Fruit fly (Drosophila melanogaster) whole organism, pupa: ENCODE data around the gene siz.
A peak's percentile ranks its signal among the peaks of the same experiment; 100 is the strongest.

Experiments used
- CG10348 ChIP-seq: fragments of 200-800 bp; sonication (Bioruptor generic); IDR thresholded peaks from 2 replicates; pipeline ENCODE4 v1.3.6; 2022; ENCODE audit warnings: missing biosample characterization, missing genetic modification characterization
- CG12605 ChIP-seq: fragments of 200-800 bp; sonication (Bioruptor generic); IDR thresholded peaks from 2 replicates; pipeline ENCODE4 v1.3.6; 2022; ENCODE audit warnings: missing biosample characterization, missing genetic modification characterization
- CG13204 ChIP-seq: fragments of 200-800 bp; sonication (Bioruptor generic); optimal IDR thresholded peaks from 2 replicates; lab custom pipeline; 2018; ENCODE audit warnings: missing biosample characterization, mild to moderate bottlenecking, missing genetic modification characterization, moderate library complexity
- CG14655 ChIP-seq: fragments of 200-800 bp; sonication (Bioruptor generic); optimal IDR thresholded peaks from 3 replicates; lab custom pipeline; 2017; ENCODE audit warnings: mild to moderate bottlenecking, missing biosample characterization, missing genetic modification reagents, missing genetic modification characterization
- CG15710 ChIP-seq: fragments of 200-800 bp; sonication (Bioruptor generic); optimal IDR thresholded peaks from 2 replicates; lab custom pipeline; 2018; ENCODE audit warnings: missing biosample characterization, mild to moderate bottlenecking, missing genetic modification characterization, moderate library complexity
- CG17806 ChIP-seq: fragments of 200-800 bp; sonication (Bioruptor generic); optimal IDR thresholded peaks from 2 replicates; lab custom pipeline; 2018; ENCODE audit warnings: missing biosample characterization, mild to moderate bottlenecking, missing genetic modification characterization, moderate library complexity
- CG32121 ChIP-seq: fragments of 200-800 bp; sonication (Bioruptor generic); IDR thresholded peaks from 2 replicates; pipeline ENCODE4 v1.3.6; 2022; ENCODE audit warnings: missing biosample characterization, missing genetic modification characterization
- CG34367 ChIP-seq: fragments of 200-800 bp; sonication (Bioruptor generic); optimal IDR thresholded peaks from 2 replicates; lab custom pipeline; 2018; ENCODE audit warnings: missing biosample characterization, mild to moderate bottlenecking, missing genetic modification characterization
- CG4496 ChIP-seq: fragments of 200-800 bp; sonication (Bioruptor generic); IDR thresholded peaks from 3 replicates; pipeline ENCODE4 v1.3.6; 2022; ENCODE audit warnings: missing biosample characterization, missing genetic modification characterization
- CG8159 ChIP-seq: fragments of 200-800 bp; sonication (Bioruptor generic); optimal IDR thresholded peaks from 3 replicates; lab custom pipeline; 2018; ENCODE audit warnings: missing biosample characterization, mild to moderate bottlenecking, missing genetic modification characterization, moderate library complexity
- CG8301 ChIP-seq: fragments of 200-800 bp; sonication (Bioruptor generic); optimal IDR thresholded peaks from 2 replicates; lab custom pipeline; 2018; ENCODE audit warnings: missing biosample characterization, mild to moderate bottlenecking, missing genetic modification characterization
- CG9948 ChIP-seq: fragments of 200-800 bp; sonication (Bioruptor generic); optimal IDR thresholded peaks from 2 replicates; lab custom pipeline; 2018; ENCODE audit warnings: missing biosample characterization, mild to moderate bottlenecking, missing genetic modification characterization, moderate library complexity
- D1 ChIP-seq: fragments of 200-800 bp; sonication (Bioruptor generic); optimal IDR thresholded peaks from 2 replicates; lab custom pipeline; 2018; ENCODE audit warnings: missing biosample characterization, mild to moderate bottlenecking, missing genetic modification characterization, moderate library complexity
- EcR ChIP-seq: fragments of 200-800 bp; sonication (Bioruptor generic); optimal IDR thresholded peaks from 3 replicates; lab custom pipeline; 2019; ENCODE audit warnings: missing biosample characterization, missing genetic modification characterization, mild to moderate bottlenecking, moderate library complexity, missing genetic modification reagents
- Ets98B ChIP-seq: fragments of 200-800 bp; sonication (Bioruptor generic); IDR thresholded peaks from 2 replicates; pipeline ENCODE4 v1.3.6; 2022; ENCODE audit warnings: missing biosample characterization, missing genetic modification characterization
- Pif1A ChIP-seq: fragments of 200-800 bp; sonication (Bioruptor generic); optimal IDR thresholded peaks from 3 replicates; lab custom pipeline; 2016; ENCODE audit warnings: missing biosample characterization, missing genetic modification characterization
- Pif1B ChIP-seq: fragments of 200-800 bp; sonication (Bioruptor generic); optimal IDR thresholded peaks from 3 replicates; lab custom pipeline; 2016; ENCODE audit warnings: missing biosample characterization, missing genetic modification characterization
- Snoo ChIP-seq: fragments of 200-800 bp; sonication (Bioruptor generic); optimal IDR thresholded peaks from 3 replicates; lab custom pipeline; 2017; ENCODE audit warnings: missing biosample characterization, mild to moderate bottlenecking, missing genetic modification characterization, inconsistent platforms
- fd96Ca ChIP-seq: fragments of 200-800 bp; sonication (Bioruptor generic); IDR thresholded peaks from 3 replicates; pipeline ENCODE4 v1.3.6; 2022; ENCODE audit warnings: missing biosample characterization, missing genetic modification characterization
- gl ChIP-seq: fragments of 200-800 bp; sonication (Bioruptor generic); optimal IDR thresholded peaks from 2 replicates; lab custom pipeline; 2018; ENCODE audit warnings: missing biosample characterization, mild to moderate bottlenecking, missing genetic modification characterization
- rn ChIP-seq: fragments of 200-800 bp; sonication (Bioruptor generic); IDR thresholded peaks from 2 replicates; pipeline ENCODE4 v1.3.6; 2022; ENCODE audit warnings: missing biosample characterization, missing genetic modification characterization

The siz gene

DNA sequence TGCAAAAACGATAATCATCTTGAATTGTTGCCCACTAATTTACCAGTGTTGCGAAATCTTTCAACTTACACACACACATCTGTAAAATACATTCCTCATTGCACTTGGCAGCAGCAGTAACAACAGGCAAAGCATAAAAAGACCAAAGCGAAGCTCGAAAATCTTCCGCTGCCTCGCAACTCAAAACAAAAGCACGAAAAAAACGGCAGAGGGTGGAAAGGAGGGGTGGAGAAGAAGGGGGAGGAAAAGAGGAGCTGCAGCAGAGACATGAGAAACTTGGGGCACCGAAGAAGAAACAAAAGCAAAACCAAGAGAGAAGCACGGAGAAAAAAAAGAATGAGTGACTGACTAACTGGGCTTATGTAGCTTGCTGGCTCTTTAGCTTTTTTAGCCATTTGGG lies 20.9 kb upstream of the siz start:
- TF ChIP-seq CG10348 (no peak), Ets98B (GFP tag; lab: Robert Waterston, UW) (no peak), fd96Ca (GFP tag; lab: Robert Waterston, UW) (peak; percentile 66; the same call in 1 of the 3 replicates), CG13204 (GFP tag; lab: Kevin White, UChicago) (peak; percentile 53), Pif1A (GFP tag; lab: Kevin White, UChicago) (no peak), CG15710 (tag; lab: Kevin White, UChicago) (peak; percentile 38), Snoo (no peak), CG8301 (tag; lab: Kevin White, UChicago) (no peak), CG32121 (0 out of 2 replicates have a peak, but pooled peaks have one; percentile 22), Pif1B (GFP tag; lab: Kevin White, UChicago) (peak; percentile 31), EcR (GFP tag; lab: Kevin White, UChicago) (peak; percentile 58), CG9948 (tag; lab: Kevin White, UChicago) (peak; percentile 3), CG8159 (tag; lab: Kevin White, UChicago) (peak; percentile 34), CG12605 (GFP tag; lab: Robert Waterston, UW) (no peak), rn (GFP tag; lab: Robert Waterston, UW) (0 out of 2 replicates have a peak, but pooled peaks have one; percentile 17), CG4496 (0 out of 3 replicates have a peak, but pooled peaks have one; percentile 30), CG34367 (tag; lab: Kevin White, UChicago) (no peak), CG17806 (tag; lab: Kevin White, UChicago) (no peak), D1 (tag; lab: Kevin White, UChicago) (no peak), gl (tag; lab: Kevin White, UChicago) (peak; percentile 56), CG14655 (GFP tag; lab: Kevin White, UChicago) (no peak)

DNA sequence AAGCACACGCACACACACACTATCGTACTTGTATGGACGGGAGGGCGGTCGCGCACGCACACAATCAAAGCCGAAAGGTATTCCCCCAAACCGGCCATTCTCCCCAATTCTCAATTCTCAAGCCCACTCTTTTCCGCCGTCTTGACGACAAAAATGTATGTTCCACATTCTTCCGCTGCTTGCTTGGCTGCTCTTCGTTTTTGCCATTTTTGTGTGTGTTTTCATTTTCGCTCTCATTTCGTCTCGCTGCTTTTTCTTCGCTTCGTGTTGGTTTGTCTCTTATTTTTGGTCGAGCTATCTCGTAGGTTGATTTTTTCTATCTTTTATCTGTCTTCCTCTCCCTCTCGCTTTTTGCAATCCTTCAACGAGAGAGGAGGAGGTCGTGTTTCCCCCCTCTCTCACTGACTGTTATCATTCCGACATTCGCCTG lies 19.8 kb upstream of the siz start:
- TF ChIP-seq CG9948 (tag; lab: Kevin White, UChicago), result peak; percentile 10
- peak; percentile 56; the same call in 2 of the 3 replicates for TF ChIP-seq fd96Ca (GFP tag; lab: Robert Waterston, UW)
- no peak for TF ChIP-seq CG13204 (GFP tag; lab: Kevin White, UChicago)
- peak; percentile 37 for TF ChIP-seq CG32121
- TF ChIP-seq rn (GFP tag; lab: Robert Waterston, UW), result no peak
- TF ChIP-seq CG34367 (tag; lab: Kevin White, UChicago), result no peak
- peak; percentile 20 for TF ChIP-seq CG17806 (tag; lab: Kevin White, UChicago)
- TF ChIP-seq D1 (tag; lab: Kevin White, UChicago), result no peak
- TF ChIP-seq gl (tag; lab: Kevin White, UChicago), result peak; percentile 74
- peak; percentile 35; the same call in 2 of the 3 replicates for TF ChIP-seq CG4496
- no peak for TF ChIP-seq CG10348
- no peak for TF ChIP-seq CG8301 (tag; lab: Kevin White, UChicago)
- TF ChIP-seq Snoo, result no peak
- peak; percentile 15 for TF ChIP-seq Pif1A (GFP tag; lab: Kevin White, UChicago)
- peak; percentile 7 for TF ChIP-seq Pif1B (GFP tag; lab: Kevin White, UChicago)
- no peak; the same call in 1 of the 2 replicates for TF ChIP-seq Ets98B (GFP tag; lab: Robert Waterston, UW)
- TF ChIP-seq CG15710 (tag; lab: Kevin White, UChicago), result no peak
- TF ChIP-seq CG14655 (GFP tag; lab: Kevin White, UChicago), result no peak
- TF ChIP-seq EcR (GFP tag; lab: Kevin White, UChicago), result peak; percentile 4
- TF ChIP-seq CG12605 (GFP tag; lab: Robert Waterston, UW), result peak; percentile 77
- TF ChIP-seq CG8159 (tag; lab: Kevin White, UChicago), result no peak

DNA sequence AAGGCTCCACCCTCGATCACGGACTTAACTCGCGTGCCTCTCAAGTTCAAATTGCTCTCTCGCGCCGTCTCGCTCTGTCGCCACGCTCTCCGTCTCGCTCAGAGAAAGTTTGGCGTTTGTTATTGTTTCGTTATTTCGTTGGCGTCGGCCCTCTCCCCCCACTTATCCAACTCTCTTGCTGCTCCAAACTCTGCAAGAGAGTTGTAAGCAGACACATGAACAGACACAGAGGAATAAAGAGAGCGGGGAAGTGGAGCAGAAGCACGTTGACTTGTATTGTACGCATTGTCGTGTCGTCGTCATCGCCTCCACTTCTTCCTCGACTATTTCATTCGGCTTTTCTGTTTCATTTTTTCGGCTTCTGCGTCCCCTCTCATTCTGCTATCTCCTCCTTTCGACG lies 11.0 kb upstream of the siz start:
- no peak for TF ChIP-seq CG15710 (tag; lab: Kevin White, UChicago)
- TF ChIP-seq Snoo, result peak; percentile 14
- TF ChIP-seq CG4496, result peak; percentile 37; the same call in 2 of the 3 replicates
- no peak for TF ChIP-seq CG8301 (tag; lab: Kevin White, UChicago)
- TF ChIP-seq EcR (GFP tag; lab: Kevin White, UChicago), result peak; percentile 82
- TF ChIP-seq CG32121, result peak; percentile 9; the same call in 1 of the 2 replicates

DNA sequence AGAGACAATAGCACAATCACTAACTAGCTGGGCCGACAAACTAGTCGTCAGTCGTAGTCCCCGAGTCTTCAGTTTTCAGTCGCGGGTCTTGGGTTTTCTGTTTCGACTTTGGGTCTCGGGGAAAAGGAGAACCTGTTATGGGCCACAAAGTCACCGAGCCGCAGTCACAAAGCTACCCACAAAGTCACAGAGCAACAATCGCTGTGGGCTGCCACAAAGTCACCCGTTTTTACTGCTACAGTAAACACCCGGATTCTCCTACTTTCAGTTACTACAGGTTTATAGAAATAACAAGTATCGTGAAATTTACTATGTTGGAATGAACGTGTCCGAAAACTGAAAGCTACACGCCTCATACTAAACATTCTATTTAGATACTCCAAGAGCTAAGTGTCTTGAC lies 10.5 kb upstream of the siz start:
- TF ChIP-seq CG12605 (GFP tag; lab: Robert Waterston, UW) (no peak), CG9948 (tag; lab: Kevin White, UChicago) (no peak), CG8159 (tag; lab: Kevin White, UChicago) (no peak), EcR (GFP tag; lab: Kevin White, UChicago) (no peak), gl (tag; lab: Kevin White, UChicago) (no peak), Pif1B (GFP tag; lab: Kevin White, UChicago) (no peak), CG13204 (GFP tag; lab: Kevin White, UChicago) (no peak), CG4496 (no peak), CG15710 (tag; lab: Kevin White, UChicago) (no peak), CG32121 (no peak), D1 (tag; lab: Kevin White, UChicago) (no peak), CG14655 (GFP tag; lab: Kevin White, UChicago) (no peak)

DNA sequence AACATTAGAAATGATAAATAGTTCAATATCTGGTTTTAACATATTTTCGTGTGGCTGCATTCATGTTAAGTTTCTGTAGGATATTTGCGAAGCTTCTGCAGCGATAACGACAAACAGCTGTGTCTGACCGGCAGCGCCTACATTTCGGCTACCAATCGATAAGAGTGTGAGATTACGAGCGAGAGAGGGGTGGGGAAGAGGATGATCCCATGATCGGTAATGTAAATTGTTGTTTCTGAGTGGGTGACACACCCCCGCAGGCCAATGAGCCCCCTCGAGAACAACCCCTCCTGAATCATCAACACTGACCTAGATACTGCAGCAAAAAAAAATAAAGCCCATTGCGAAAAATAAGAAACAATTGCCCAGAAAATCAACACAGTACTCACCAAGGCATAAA lies 9.8 kb upstream of the siz start:
- no peak for TF ChIP-seq CG15710 (tag; lab: Kevin White, UChicago)
